Worm (Caenorhabditis elegans) whole organism, L4 larva: Measurements from ENCODE around the gene hhat-1.
"Not testable (repeated sequence)": the region's sequence is repeated elsewhere in the genome, so short reads cannot be mapped to it uniquely, and the experiment has no call there.

Experiments used
- T26A8.4 ChIP-seq: fragments of 200-800 bp; sonication (Bioruptor generic); IDR thresholded peaks from 2 replicates; pipeline ENCODE4 v1.3.6; 2022; ENCODE audit warnings: missing genetic modification characterization, missing compliant biosample characterization
- lin-39 ChIP-seq: fragments of 150-350 bp; optimal IDR thresholded peaks from 2 replicates; lab custom pipeline; 2014; ENCODE audit warnings: missing biosample characterization, missing genetic modification reagents, missing genetic modification characterization
- nhr-11 ChIP-seq: fragments of 150-350 bp; optimal IDR thresholded peaks from 2 replicates; lab custom pipeline; 2014; ENCODE audit warnings: missing biosample characterization, missing genetic modification characterization

ce11 chrII:14641387-14641786, 36.9 kb upstream of the hhat-1 start:
- TF ChIP-seq T26A8.4 (GFP tag; lab: Robert Waterston, UW); nhr-11 (tag; lab: Kevin White, UChicago); lin-39 (tag; lab: Kevin White, UChicago): not testable (repeated sequence)
